Worm (Caenorhabditis elegans): ENCODE measurements around the gene perm-3.

The perm-3 gene

ce11 chrIV:5388477-5389065 is 6.0 kb downstream of the perm-3 start, which contains the start of gene elo-6 (continued):
- no peak for TF ChIP-seq pag-3 (tag; optimal IDR thresholded peaks at IDR 0.05; ENCODE audit: borderline replicate concordance, insufficient read depth)
- no peak for TF ChIP-seq lin-15B (tag; optimal IDR thresholded peaks at IDR 0.05)
- TF ChIP-seq unc-130 (tag; optimal IDR thresholded peaks at IDR 0.05): no peak
- TF ChIP-seq nhr-76 (tag; optimal IDR thresholded peaks at IDR 0.05): no peak
- TF ChIP-seq aly-2 (tag; optimal IDR thresholded peaks at IDR 0.05): no peak
- no peak for TF ChIP-seq fos-1 (tag; optimal IDR thresholded peaks at IDR 0.05)
- no peak for TF ChIP-seq lir-3 (tag; optimal IDR thresholded peaks at IDR 0.05; ENCODE audit: poor library complexity)
- TF ChIP-seq aha-1 (tag; optimal IDR thresholded peaks at IDR 0.05): no peak
- no peak for TF ChIP-seq nhr-28 (tag; optimal IDR thresholded peaks at IDR 0.05)
- TF ChIP-seq lsy-2 (tag; optimal IDR thresholded peaks at IDR 0.05): peak in 1 of 2 experiments; percentile 32
- no peak for TF ChIP-seq snpc-4 (tag; optimal IDR thresholded peaks at IDR 0.05)
- TF ChIP-seq xbp-1 (tag; optimal IDR thresholded peaks at IDR 0.05): peak; percentile 2
- no peak for TF ChIP-seq ztf-11 (tag; optimal IDR thresholded peaks at IDR 0.05)
- TF ChIP-seq unc-30 (tag; optimal IDR thresholded peaks at IDR 0.05): no peak
- no peak for TF ChIP-seq fkh-10 (GFP tag; optimal IDR thresholded peaks at IDR 0.05)
- no peak for TF ChIP-seq alr-1 (tag; optimal IDR thresholded peaks at IDR 0.05; ENCODE audit: borderline replicate concordance)
- peak; percentile 45 for TF ChIP-seq nhr-20 (tag; optimal IDR thresholded peaks at IDR 0.05)
- TF ChIP-seq nhr-85 (tag): peak; percentile 84
- no peak for TF ChIP-seq mdl-1 (tag; optimal IDR thresholded peaks at IDR 0.05)
- peak; percentile 32 for TF ChIP-seq blmp-1 (tag; optimal IDR thresholded peaks at IDR 0.05)
- no peak for TF ChIP-seq rnt-1 (tag; optimal IDR thresholded peaks at IDR 0.05)

ce11 chrIV:5385020-5385419 is 9.6 kb downstream of the perm-3 start, which contains the start of gene F41H10.12:
TSS of gene F41H10.12 (plus strand) at chrIV:5385320.
- TF ChIP-seq sup-37 (GFP tag; optimal IDR thresholded peaks at IDR 0.05): no peak
- TF ChIP-seq swsn-7 (tag; optimal IDR thresholded peaks at IDR 0.05): no peak

- no peak for TF ChIP-seq vab-15 (tag; optimal IDR thresholded peaks at IDR 0.05)
- TF ChIP-seq nhr-84 (tag; optimal IDR thresholded peaks at IDR 0.05): no peak
Measured at ce11 chrIV:5382609-5383008, 12.0 kb downstream of the perm-3 start, which contains the start of gene F41H10.1. TSS of gene F41H10.1 (plus strand) at chrIV:5382909.

- TF ChIP-seq lin-35 (GFP tag; optimal IDR thresholded peaks at IDR 0.05): no peak
- TF ChIP-seq ets-5 (GFP tag; IDR thresholded peaks at IDR 0.05): no peak
- TF ChIP-seq efl-1 (optimal IDR thresholded peaks at IDR 0.05): no peak
- TF ChIP-seq efl-1 (GFP tag; optimal IDR thresholded peaks at IDR 0.05 in 1 of 2): peak in 1 of 2 experiments; percentile 82
Measured at ce11 chrIV:5381334-5381733, 13.3 kb downstream of the perm-3 start, which contains the start of gene F41H10.2. TSS of gene F41H10.2 (plus strand) at chrIV:5381634.

- TF ChIP-seq nhr-28 (tag; optimal IDR thresholded peaks at IDR 0.05): no peak
- peak; percentile 61 for TF ChIP-seq elt-2 (tag; optimal IDR thresholded peaks at IDR 0.05)
Measured at ce11 chrIV:5380140-5380539, 14.5 kb downstream of the perm-3 start.

ce11 chrIV:5377062-5377461 is 17.5 kb downstream of the perm-3 start, which contains the start of gene elo-5:
TSS of gene elo-5 (minus strand) at chrIV:5377117.
- no peak for TF ChIP-seq C34B4.2 (tag; optimal IDR thresholded peaks at IDR 0.05)
- peak; percentile 55 for TF ChIP-seq elt-2 (tag; optimal IDR thresholded peaks at IDR 0.05)

- TF ChIP-seq nhr-90 (tag; optimal IDR thresholded peaks at IDR 0.05; ENCODE audit: poor library complexity) (no peak), nhr-12 (tag; optimal IDR thresholded peaks at IDR 0.05) (no peak), aly-2 (tag; optimal IDR thresholded peaks at IDR 0.05) (no peak), egl-13 (tag; optimal IDR thresholded peaks at IDR 0.05) (no peak), unc-86 (tag; optimal IDR thresholded peaks at IDR 0.05) (no peak), nhr-20 (tag; optimal IDR thresholded peaks at IDR 0.05) (no peak), grh-1 (GFP tag; IDR thresholded peaks at IDR 0.05) (no peak), sox-4 (tag; optimal IDR thresholded peaks at IDR 0.05) (no peak), snu-23 (GFP tag; optimal IDR thresholded peaks at IDR 0.05) (no peak), ztf-11 (tag; optimal IDR thresholded peaks at IDR 0.05) (no peak), nhr-84 (tag; optimal IDR thresholded peaks at IDR 0.05) (no peak)
Measured at ce11 chrIV:5374946-5375345, 19.7 kb downstream of the perm-3 start.

All from whole organism, L1 larva.